Worm (Caenorhabditis elegans) whole organism, L2 larva: ENCODE measurements around the gene Y17G9B.4.

Experiments used
- ZK546.5 ChIP-seq: sonication (generic microtip); optimal IDR thresholded peaks from 2 replicates; lab custom pipeline; 2017; ENCODE audit warnings: missing biosample characterization, missing genetic modification characterization
- unc-62 ChIP-seq: fragments of 150-350 bp; optimal IDR thresholded peaks from 2 replicates; lab custom pipeline; 2014; ENCODE audit warnings: missing biosample characterization, missing genetic modification reagents, missing genetic modification characterization

- TF ChIP-seq unc-62 (GFP tag; lab: Kevin White, UChicago) (no peak), ZK546.5 (tag; lab: Kevin White, UChicago) (no peak)
These were observed 2.8 kb upstream of the Y17G9B.4 start for ce11 chrIV:4749155-4749554.
